Fruit fly (Drosophila melanogaster): ENCODE data around the gene CG14115.

The CG14115 gene

dm6 chr3L:13022854-13023560, 38.2 kb downstream of the CG14115 start, which contains the start of gene RpS12 (continued):
- TF ChIP-seq nerfin-1 (tag; optimal IDR thresholded peaks at IDR 0.05), result peak; percentile 69
- peak in 1 of 2 experiments; percentile 48 for TF ChIP-seq Eip74EF (GFP tag; optimal IDR thresholded peaks at IDR 0.05)
- peak; percentile 24 for TF ChIP-seq twi (tag; optimal IDR thresholded peaks at IDR 0.05)
- 0 out of 2 replicates have a peak, but pooled peaks have one; percentile 51 for TF ChIP-seq nerfin-2 (GFP tag; IDR thresholded peaks at IDR 0.05; ENCODE audit: partially characterized antibody)
- TF ChIP-seq CG2712 (tag; optimal IDR thresholded peaks at IDR 0.05), result peak; percentile 43
- peak; percentile 78 for TF ChIP-seq Dad (GFP tag; optimal IDR thresholded peaks at IDR 0.05)
- peak; percentile 88 for TF ChIP-seq bbx (GFP tag; IDR thresholded peaks at IDR 0.05; ENCODE audit: partially characterized antibody)
- TF ChIP-seq Asciz (GFP tag; optimal IDR thresholded peaks at IDR 0.05), result peak; percentile 39
- no peak for TF ChIP-seq CG31388 (GFP tag; optimal IDR thresholded peaks at IDR 0.05)
- TF ChIP-seq jumu (GFP tag; optimal IDR thresholded peaks at IDR 0.05), result peak; percentile 59
- TF ChIP-seq Side (GFP tag; optimal IDR thresholded peaks at IDR 0.05), result peak; percentile 68
- TF ChIP-seq CG10654 (GFP tag; optimal IDR thresholded peaks at IDR 0.05), result peak; percentile 80
- peak; percentile 51; the same call in 2 of the 3 replicates for TF ChIP-seq CG7963 (GFP tag; IDR thresholded peaks at IDR 0.05; ENCODE audit: partially characterized antibody)
- peak; percentile 57 for TF ChIP-seq wdn (GFP tag; IDR thresholded peaks at IDR 0.05)
- TF ChIP-seq nmo (GFP tag; optimal IDR thresholded peaks at IDR 0.05), result peak; percentile 56
- no peak for TF ChIP-seq corto (GFP tag; optimal IDR thresholded peaks at IDR 0.05)
- TF ChIP-seq Xbp1 (GFP tag; optimal IDR thresholded peaks at IDR 0.05), result peak; percentile 79
- peak; percentile 66 for TF ChIP-seq crc (GFP tag; optimal IDR thresholded peaks at IDR 0.05)
- peak; percentile 99 for TF ChIP-seq MESR4 (GFP tag; optimal IDR thresholded peaks at IDR 0.05)
- peak; percentile 65 for TF ChIP-seq fu2 (GFP tag; optimal IDR thresholded peaks at IDR 0.05)
- peak; percentile 77 for TF ChIP-seq CG14441 (GFP tag; IDR thresholded peaks at IDR 0.05)
- TF ChIP-seq CG13424 (tag; optimal IDR thresholded peaks at IDR 0.05), result peak; percentile 45
- TF ChIP-seq Bteb2 (GFP tag; optimal IDR thresholded peaks at IDR 0.05), result peak; percentile 60
- TF ChIP-seq Blimp-1 (GFP tag; optimal IDR thresholded peaks at IDR 0.05), result no peak
- TF ChIP-seq CG42726 (GFP tag; IDR thresholded peaks at IDR 0.05; ENCODE audit: partially characterized antibody), result peak; percentile 86
- peak; percentile 1 for TF ChIP-seq CG10565 (GFP tag; optimal IDR thresholded peaks at IDR 0.05)
- TF ChIP-seq da (GFP tag; optimal IDR thresholded peaks at IDR 0.05), result peak; percentile 61
- TF ChIP-seq Sry-β (GFP tag; optimal IDR thresholded peaks at IDR 0.05), result peak; percentile 17
- TF ChIP-seq Tbp (GFP tag; optimal IDR thresholded peaks at IDR 0.05), result no peak
- peak; percentile 76 for TF ChIP-seq CG3847 (GFP tag; IDR thresholded peaks at IDR 0.05)
- TF ChIP-seq NFAT (GFP tag; IDR thresholded peaks at IDR 0.05), result peak; percentile 77; the same call in 1 of the 2 replicates
- TF ChIP-seq Chrac-16 (GFP tag; optimal IDR thresholded peaks at IDR 0.05), result peak; percentile 55
- TF ChIP-seq Six4 (GFP tag; optimal IDR thresholded peaks at IDR 0.05), result peak; percentile 30
- peak; percentile 34 for TF ChIP-seq sima (GFP tag; optimal IDR thresholded peaks at IDR 0.05)
- peak; percentile 80 for TF ChIP-seq ERR (GFP tag; optimal IDR thresholded peaks at IDR 0.05)
- TF ChIP-seq ara (GFP tag; IDR thresholded peaks at IDR 0.05), result 0 out of 2 replicates have a peak, but pooled peaks have one; percentile 3
- TF ChIP-seq usp (GFP tag; optimal IDR thresholded peaks at IDR 0.05), result no peak
- TF ChIP-seq abd-A (tag; optimal IDR thresholded peaks at IDR 0.05), result peak; percentile 28
- TF ChIP-seq Dll (GFP tag; IDR thresholded peaks at IDR 0.05; ENCODE audit: partially characterized antibody), result peak; percentile 76
- TF ChIP-seq CG6791 (GFP tag; IDR thresholded peaks at IDR 0.05; ENCODE audit: partially characterized antibody), result peak; percentile 92
- TF ChIP-seq CG13287 (GFP tag; IDR thresholded peaks at IDR 0.05; ENCODE audit: partially characterized antibody), result peak; percentile 73
- peak; percentile 67 for TF ChIP-seq CG18011 (GFP tag; optimal IDR thresholded peaks at IDR 0.05)
- peak; percentile 33 for TF ChIP-seq CG6654 (GFP tag; optimal IDR thresholded peaks at IDR 0.05)
- peak; percentile 59 for TF ChIP-seq lmd (GFP tag; IDR thresholded peaks at IDR 0.05)
- TF ChIP-seq bigmax (GFP tag; optimal IDR thresholded peaks at IDR 0.05), result peak; percentile 65
- TF ChIP-seq Dek (tag; optimal IDR thresholded peaks at IDR 0.05), result peak; percentile 64
- peak; percentile 62 for TF ChIP-seq Ada2b (GFP tag; IDR thresholded peaks at IDR 0.05)
- peak; percentile 37 for TF ChIP-seq CG5180 (GFP tag; optimal IDR thresholded peaks at IDR 0.05)
